Fruit fly (Drosophila melanogaster) whole organism, embryonic: ENCODE data around the gene CG12592.
A peak's percentile ranks its signal among the peaks of the same experiment; 100 is the strongest.

Experiments
- Dad ChIP-seq: fragments of 200-800 bp; sonication (Bioruptor generic); optimal IDR thresholded peaks from 3 replicates; lab custom pipeline; 2016; ENCODE audit warnings: missing biosample characterization, missing genetic modification characterization
- Hr78 ChIP-seq, 2 experiments: fragments of 200-800 bp in 1 of 2; fragments of >200 bp in 1 of 2; sonication (Bioruptor generic) in 1 of 2; optimal IDR thresholded peaks; 2 replicates each; lab custom pipeline; 2017 to 2019; ENCODE audit warnings: missing biosample characterization in 2 of 2, missing genetic modification characterization in 2 of 2, mild to moderate bottlenecking in 1 of 2, moderate library complexity in 1 of 2
- NC2α ChIP-seq: fragments of 200-800 bp; sonication (Bioruptor generic); optimal IDR thresholded peaks from 2 replicates; lab custom pipeline; 2016; ENCODE audit warnings: missing biosample characterization, missing genetic modification characterization
- al ChIP-seq: fragments of 200-800 bp; sonication (Bioruptor generic); IDR thresholded peaks from 2 replicates; pipeline ENCODE4 v1.3.6; 2022; ENCODE audit warnings: missing biosample characterization, missing genetic modification characterization
- caup ChIP-seq: fragments of 200-800 bp; sonication (Bioruptor generic); optimal IDR thresholded peaks from 3 replicates; lab custom pipeline; 2017; ENCODE audit warnings: missing biosample characterization, mild to moderate bottlenecking, missing genetic modification characterization, moderate library complexity; ENCODE audit not compliant: severe bottlenecking
- ems ChIP-seq: fragments of 200-800 bp; sonication (Bioruptor generic); optimal IDR thresholded peaks from 3 replicates; lab custom pipeline; 2016; ENCODE audit warnings: missing biosample characterization, missing genetic modification characterization
- fru ChIP-seq: fragments of >200 bp; optimal IDR thresholded peaks from 2 replicates; lab custom pipeline; 2017
- kay ChIP-seq: fragments of 200-800 bp; sonication (Bioruptor generic); optimal IDR thresholded peaks from 2 replicates; lab custom pipeline; 2016; ENCODE audit warnings: missing biosample characterization, missing genetic modification characterization
- nom ChIP-seq: fragments of 200-800 bp; sonication (Bioruptor generic); optimal IDR thresholded peaks from 2 replicates; lab custom pipeline; 2017; ENCODE audit warnings: missing biosample characterization, missing genetic modification characterization, mild to moderate bottlenecking, moderate library complexity, missing genetic modification reagents
- tin ChIP-seq: fragments of 200-800 bp; sonication (Bioruptor generic); optimal IDR thresholded peaks from 3 replicates; lab custom pipeline; 2016; ENCODE audit warnings: missing biosample characterization, missing genetic modification characterization
- zen ChIP-seq: fragments of 200-800 bp; sonication (Bioruptor generic); optimal IDR thresholded peaks from 3 replicates; lab custom pipeline; 2018; ENCODE audit warnings: missing biosample characterization, mild to moderate bottlenecking, missing genetic modification characterization, moderate library complexity

dm6 chr3R:10352844-10353243 is 14.7 kb downstream of the CG12592 start:
- TF ChIP-seq fru (lab: Kevin White, UChicago): no peak
- no peak for TF ChIP-seq ems (GFP tag; lab: Kevin White, UChicago)
- TF ChIP-seq nom: no peak
- no peak for TF ChIP-seq NC2α
- peak; percentile 97 for TF ChIP-seq zen (tag; lab: Kevin White, UChicago)
- TF ChIP-seq kay: no peak
- TF ChIP-seq al: no peak
- TF ChIP-seq Dad (GFP tag; lab: Kevin White, UChicago): no peak
- TF ChIP-seq tin (GFP tag; lab: Kevin White, UChicago): no peak
- no peak for TF ChIP-seq Hr78 (GFP tag; optimal IDR thresholded peaks at IDR 0.05; lab: Kevin White, UChicago)
- no peak for TF ChIP-seq caup (GFP tag; lab: Kevin White, UChicago)
